Fruit fly (Drosophila melanogaster) whole organism, pupa: ENCODE data around the gene X11Lbeta.
A peak's percentile ranks its signal among the peaks of the same experiment; 100 is the strongest.

ENCODE experiments used
- CG10348 ChIP-seq: fragments of 200-800 bp; sonication (Bioruptor generic); IDR thresholded peaks from 2 replicates; pipeline ENCODE4 v1.3.6; 2022; ENCODE audit warnings: missing biosample characterization, missing genetic modification characterization
- CG12605 ChIP-seq: fragments of 200-800 bp; sonication (Bioruptor generic); IDR thresholded peaks from 2 replicates; pipeline ENCODE4 v1.3.6; 2022; ENCODE audit warnings: missing biosample characterization, missing genetic modification characterization
- CG13204 ChIP-seq: fragments of 200-800 bp; sonication (Bioruptor generic); optimal IDR thresholded peaks from 2 replicates; lab custom pipeline; 2018; ENCODE audit warnings: missing biosample characterization, mild to moderate bottlenecking, missing genetic modification characterization, moderate library complexity
- CG14655 ChIP-seq: fragments of 200-800 bp; sonication (Bioruptor generic); optimal IDR thresholded peaks from 3 replicates; lab custom pipeline; 2017; ENCODE audit warnings: mild to moderate bottlenecking, missing biosample characterization, missing genetic modification reagents, missing genetic modification characterization
- CG15710 ChIP-seq: fragments of 200-800 bp; sonication (Bioruptor generic); optimal IDR thresholded peaks from 2 replicates; lab custom pipeline; 2018; ENCODE audit warnings: missing biosample characterization, mild to moderate bottlenecking, missing genetic modification characterization, moderate library complexity
- CG17806 ChIP-seq: fragments of 200-800 bp; sonication (Bioruptor generic); optimal IDR thresholded peaks from 2 replicates; lab custom pipeline; 2018; ENCODE audit warnings: missing biosample characterization, mild to moderate bottlenecking, missing genetic modification characterization, moderate library complexity
- CG32121 ChIP-seq: fragments of 200-800 bp; sonication (Bioruptor generic); IDR thresholded peaks from 2 replicates; pipeline ENCODE4 v1.3.6; 2022; ENCODE audit warnings: missing biosample characterization, missing genetic modification characterization
- CG34367 ChIP-seq: fragments of 200-800 bp; sonication (Bioruptor generic); optimal IDR thresholded peaks from 2 replicates; lab custom pipeline; 2018; ENCODE audit warnings: missing biosample characterization, mild to moderate bottlenecking, missing genetic modification characterization
- CG4496 ChIP-seq: fragments of 200-800 bp; sonication (Bioruptor generic); IDR thresholded peaks from 3 replicates; pipeline ENCODE4 v1.3.6; 2022; ENCODE audit warnings: missing biosample characterization, missing genetic modification characterization
- CG8159 ChIP-seq: fragments of 200-800 bp; sonication (Bioruptor generic); optimal IDR thresholded peaks from 3 replicates; lab custom pipeline; 2018; ENCODE audit warnings: missing biosample characterization, mild to moderate bottlenecking, missing genetic modification characterization, moderate library complexity
- CG8301 ChIP-seq: fragments of 200-800 bp; sonication (Bioruptor generic); optimal IDR thresholded peaks from 2 replicates; lab custom pipeline; 2018; ENCODE audit warnings: missing biosample characterization, mild to moderate bottlenecking, missing genetic modification characterization
- CG9948 ChIP-seq: fragments of 200-800 bp; sonication (Bioruptor generic); optimal IDR thresholded peaks from 2 replicates; lab custom pipeline; 2018; ENCODE audit warnings: missing biosample characterization, mild to moderate bottlenecking, missing genetic modification characterization, moderate library complexity
- D1 ChIP-seq: fragments of 200-800 bp; sonication (Bioruptor generic); optimal IDR thresholded peaks from 2 replicates; lab custom pipeline; 2018; ENCODE audit warnings: missing biosample characterization, mild to moderate bottlenecking, missing genetic modification characterization, moderate library complexity
- EcR ChIP-seq: fragments of 200-800 bp; sonication (Bioruptor generic); optimal IDR thresholded peaks from 3 replicates; lab custom pipeline; 2019; ENCODE audit warnings: missing biosample characterization, missing genetic modification characterization, mild to moderate bottlenecking, moderate library complexity, missing genetic modification reagents
- Ets98B ChIP-seq: fragments of 200-800 bp; sonication (Bioruptor generic); IDR thresholded peaks from 2 replicates; pipeline ENCODE4 v1.3.6; 2022; ENCODE audit warnings: missing biosample characterization, missing genetic modification characterization
- Pif1A ChIP-seq: fragments of 200-800 bp; sonication (Bioruptor generic); optimal IDR thresholded peaks from 3 replicates; lab custom pipeline; 2016; ENCODE audit warnings: missing biosample characterization, missing genetic modification characterization
- Pif1B ChIP-seq: fragments of 200-800 bp; sonication (Bioruptor generic); optimal IDR thresholded peaks from 3 replicates; lab custom pipeline; 2016; ENCODE audit warnings: missing biosample characterization, missing genetic modification characterization
- Snoo ChIP-seq: fragments of 200-800 bp; sonication (Bioruptor generic); optimal IDR thresholded peaks from 3 replicates; lab custom pipeline; 2017; ENCODE audit warnings: missing biosample characterization, mild to moderate bottlenecking, missing genetic modification characterization, inconsistent platforms
- fd96Ca ChIP-seq: fragments of 200-800 bp; sonication (Bioruptor generic); IDR thresholded peaks from 3 replicates; pipeline ENCODE4 v1.3.6; 2022; ENCODE audit warnings: missing biosample characterization, missing genetic modification characterization
- gl ChIP-seq: fragments of 200-800 bp; sonication (Bioruptor generic); optimal IDR thresholded peaks from 2 replicates; lab custom pipeline; 2018; ENCODE audit warnings: missing biosample characterization, mild to moderate bottlenecking, missing genetic modification characterization
- rn ChIP-seq: fragments of 200-800 bp; sonication (Bioruptor generic); IDR thresholded peaks from 2 replicates; pipeline ENCODE4 v1.3.6; 2022; ENCODE audit warnings: missing biosample characterization, missing genetic modification characterization

X11Lbeta gene

DNA sequence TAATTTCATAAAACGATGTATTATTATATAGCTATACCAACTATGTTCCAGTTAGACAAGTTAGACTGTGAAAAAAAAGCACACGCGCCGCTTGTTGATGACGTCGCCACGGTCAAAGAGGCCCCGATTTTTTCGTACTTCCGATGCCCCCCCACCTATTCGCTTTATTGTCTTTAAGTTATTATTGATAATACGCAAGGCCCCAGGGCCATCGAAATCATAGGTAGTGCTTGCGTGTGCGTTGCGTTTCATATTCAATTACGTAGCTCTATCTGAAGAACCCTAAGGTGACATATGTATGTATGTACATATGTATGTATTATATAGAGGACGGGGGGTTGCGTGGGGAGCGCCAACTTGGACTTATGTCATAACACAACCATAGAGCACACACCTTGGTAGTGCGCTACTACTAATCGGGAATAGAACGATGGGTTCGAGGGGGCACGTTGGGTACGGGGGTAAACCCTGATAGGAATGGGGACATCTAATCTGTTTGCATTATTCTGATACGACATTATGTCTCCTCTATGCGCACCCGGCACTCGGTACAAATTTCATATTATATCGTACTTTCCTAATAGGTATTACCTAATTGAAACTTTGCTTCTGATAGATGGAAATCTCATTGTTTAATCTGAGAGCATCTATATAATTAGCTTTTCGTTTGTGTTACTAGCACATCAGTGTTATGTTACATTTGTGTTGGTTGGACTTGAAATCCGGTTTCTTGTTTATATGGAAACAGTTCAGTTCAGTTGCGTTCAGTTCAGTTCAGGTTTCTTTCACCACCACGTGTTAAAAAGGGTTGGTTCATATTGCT lies 112.3 kb downstream of the X11Lbeta start:
- TF ChIP-seq fd96Ca (GFP tag; lab: Robert Waterston, UW) (no peak), gl (tag; lab: Kevin White, UChicago) (no peak)

DNA sequence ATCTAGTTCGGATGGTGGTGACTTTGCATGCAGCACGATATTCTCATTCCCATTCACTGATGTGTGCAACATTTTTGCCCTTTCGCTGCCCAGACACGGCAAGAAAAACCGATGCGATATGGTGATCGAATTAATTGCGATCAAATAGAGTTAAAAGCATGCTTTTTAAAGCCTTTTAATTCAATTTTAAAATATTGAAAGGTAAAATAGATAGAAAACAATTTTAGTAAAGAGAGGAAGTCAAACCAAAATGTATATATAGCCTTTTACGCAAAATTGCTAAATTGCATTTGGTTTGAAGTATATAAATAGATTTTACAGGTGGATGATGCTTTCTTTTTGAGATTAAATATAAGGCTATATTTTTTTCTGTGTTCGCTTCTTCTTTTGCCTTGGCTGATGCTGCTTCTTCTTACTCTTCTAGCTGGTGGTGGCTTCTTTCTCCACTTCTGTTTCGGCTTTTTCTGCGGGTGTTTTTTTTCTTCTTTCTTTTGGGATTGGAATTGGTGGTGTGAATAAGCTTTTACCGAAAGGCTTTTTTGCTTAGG lies 113.5 kb downstream of the X11Lbeta start:
- TF ChIP-seq CG13204 (GFP tag; lab: Kevin White, UChicago) (no peak), Ets98B (GFP tag; lab: Robert Waterston, UW) (no peak), EcR (no peak), CG8159 (tag; lab: Kevin White, UChicago) (peak; percentile 37), rn (GFP tag; lab: Robert Waterston, UW) (no peak), CG9948 (peak; percentile 26), CG17806 (peak; percentile 15), CG12605 (0 out of 2 replicates have a peak, but pooled peaks have one; percentile 14), CG14655 (GFP tag; lab: Kevin White, UChicago) (peak; percentile 28)

DNA sequence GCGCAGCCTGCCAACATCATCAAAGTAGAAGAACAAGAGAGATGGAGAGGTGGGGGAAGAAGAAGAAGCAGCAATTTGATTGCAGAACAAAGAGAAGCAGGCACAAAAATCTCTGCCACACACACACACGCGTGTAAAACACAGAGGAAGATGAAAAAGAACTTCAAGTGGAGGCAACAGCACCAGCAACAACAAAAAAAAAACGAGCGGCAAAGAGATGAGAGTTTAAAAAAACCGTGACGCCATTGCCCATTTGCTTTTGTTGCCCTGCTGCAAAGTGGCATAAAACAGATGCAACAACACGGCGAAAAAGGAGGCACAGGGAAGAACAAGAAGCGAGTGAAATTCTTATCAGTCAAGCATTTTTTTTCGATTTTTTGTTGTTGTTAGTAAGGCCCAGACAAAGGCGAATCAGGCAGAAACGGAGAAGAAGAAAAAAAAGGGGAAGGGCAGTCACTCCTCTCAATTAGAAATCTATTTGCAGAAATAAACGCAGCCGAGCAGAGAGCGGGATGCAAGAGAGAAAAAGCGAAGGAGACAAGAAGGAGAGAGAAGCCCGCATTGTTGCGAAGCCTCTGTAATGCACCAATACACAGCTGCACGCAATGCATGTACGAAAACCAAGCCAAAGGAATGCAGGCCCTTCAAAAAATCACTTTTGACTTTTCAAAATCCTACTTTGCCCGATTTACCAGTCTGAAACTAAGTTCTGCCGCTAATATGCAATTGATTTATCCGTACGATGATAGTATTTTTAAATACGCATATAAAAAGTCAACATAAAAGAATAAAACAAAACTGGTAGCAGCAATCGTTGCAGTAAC lies 114.4 kb downstream of the X11Lbeta start:
- peak; percentile 71 for TF ChIP-seq EcR
- TF ChIP-seq Snoo (tag; lab: Kevin White, UChicago): no peak
- peak; percentile 51 for TF ChIP-seq CG8301 (tag; lab: Kevin White, UChicago)
- TF ChIP-seq Ets98B (GFP tag; lab: Robert Waterston, UW): no peak
- TF ChIP-seq CG10348 (GFP tag; lab: Robert Waterston, UW): no peak
- TF ChIP-seq CG4496: peak; percentile 80
- peak; percentile 75 for TF ChIP-seq CG14655 (GFP tag; lab: Kevin White, UChicago)
- 0 out of 3 replicates have a peak, but pooled peaks have one; percentile 29 for TF ChIP-seq fd96Ca (GFP tag; lab: Robert Waterston, UW)
- peak; percentile 61 for TF ChIP-seq gl (tag; lab: Kevin White, UChicago)
- peak; percentile 8 for TF ChIP-seq CG17806
- peak; percentile 41 for TF ChIP-seq CG34367 (tag; lab: Kevin White, UChicago)
- peak; percentile 25 for TF ChIP-seq Pif1A (GFP tag; lab: Kevin White, UChicago)
- TF ChIP-seq CG8159 (tag; lab: Kevin White, UChicago): peak; percentile 48
- TF ChIP-seq D1 (tag; lab: Kevin White, UChicago): no peak
- TF ChIP-seq CG12605: peak; percentile 60; the same call in 1 of the 2 replicates
- peak; percentile 26; the same call in 1 of the 2 replicates for TF ChIP-seq CG32121 (GFP tag; lab: Robert Waterston, UW)
- TF ChIP-seq Pif1B (GFP tag; lab: Kevin White, UChicago): peak; percentile 11
- peak; percentile 53 for TF ChIP-seq CG15710 (tag; lab: Kevin White, UChicago)
- TF ChIP-seq CG13204 (GFP tag; lab: Kevin White, UChicago): peak; percentile 50
- no peak for TF ChIP-seq rn (GFP tag; lab: Robert Waterston, UW)
- TF ChIP-seq CG9948: peak; percentile 26

DNA sequence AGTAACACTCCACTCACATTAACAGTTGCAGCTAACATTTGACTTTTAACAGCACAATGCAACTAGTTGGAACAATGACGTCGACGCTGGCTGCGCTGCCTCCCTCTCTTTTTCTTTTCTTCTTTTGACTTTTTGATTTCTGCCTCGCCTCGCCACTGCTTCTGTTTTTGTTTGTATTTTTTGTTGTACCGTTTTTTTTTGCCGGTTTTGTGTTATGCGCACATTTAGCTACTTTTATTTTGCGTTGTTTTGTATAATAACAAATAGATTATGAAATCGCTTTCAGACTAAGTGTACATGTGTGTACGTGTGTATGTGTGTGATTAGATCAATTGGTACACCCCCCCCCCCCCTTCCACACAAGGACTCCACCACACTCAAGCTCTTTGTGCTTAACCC lies 115.0 kb downstream of the X11Lbeta start:
- TF ChIP-seq fd96Ca (GFP tag; lab: Robert Waterston, UW) (0 out of 3 replicates have a peak, but pooled peaks have one; percentile 44), CG15710 (tag; lab: Kevin White, UChicago) (no peak), CG4496 (peak; percentile 67; the same call in 2 of the 3 replicates), CG8159 (tag; lab: Kevin White, UChicago) (peak; percentile 16), CG9948 (no peak), CG14655 (GFP tag; lab: Kevin White, UChicago) (peak; percentile 43), Ets98B (GFP tag; lab: Robert Waterston, UW) (peak; percentile 41), CG12605 (peak; percentile 60)

DNA sequence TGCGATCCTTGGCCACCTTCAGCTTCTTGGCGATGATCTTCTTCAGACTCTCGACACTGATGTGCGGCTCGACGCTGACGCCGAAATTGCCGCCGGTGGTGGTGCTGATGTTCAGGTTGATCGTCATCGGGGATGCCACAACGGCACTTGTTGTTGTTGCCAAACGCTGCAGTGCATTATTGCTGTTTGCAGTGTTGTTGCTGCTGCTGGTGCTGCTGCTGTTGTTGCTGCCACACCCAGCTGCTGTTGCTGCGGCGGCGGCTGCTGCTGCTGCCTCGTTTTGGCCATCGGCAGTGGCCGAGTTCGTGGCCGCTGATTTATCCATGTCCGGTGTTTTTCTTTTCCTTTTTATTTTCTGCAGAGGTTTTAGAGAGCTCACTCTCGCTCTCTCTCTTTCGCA lies 116.3 kb downstream of the X11Lbeta start:
- TF ChIP-seq rn (GFP tag; lab: Robert Waterston, UW) (no peak), Pif1B (GFP tag; lab: Kevin White, UChicago) (no peak), gl (tag; lab: Kevin White, UChicago) (no peak), EcR (no peak), D1 (tag; lab: Kevin White, UChicago) (no peak), CG14655 (GFP tag; lab: Kevin White, UChicago) (peak; percentile 37), CG34367 (tag; lab: Kevin White, UChicago) (no peak), CG8301 (tag; lab: Kevin White, UChicago) (no peak), CG32121 (GFP tag; lab: Robert Waterston, UW) (peak; percentile 30; the same call in 1 of the 2 replicates), CG17806 (no peak), CG9948 (no peak), CG4496 (no peak), Snoo (tag; lab: Kevin White, UChicago) (no peak), fd96Ca (GFP tag; lab: Robert Waterston, UW) (no peak), CG13204 (GFP tag; lab: Kevin White, UChicago) (peak; percentile 51)
